Worm (Caenorhabditis elegans) whole organism, early embryonic: ENCODE data around the gene irld-34.

ENCODE experiments used
- B0310.2 ChIP-seq: sonication (generic microtip); optimal IDR thresholded peaks from 2 replicates; lab custom pipeline; 2016; ENCODE audit warnings: mild to moderate bottlenecking, missing genetic modification characterization, missing compliant biosample characterization
- F13C5.2 ChIP-seq: sonication (generic microtip); optimal IDR thresholded peaks from 2 replicates; lab custom pipeline; 2017; ENCODE audit warnings: mild to moderate bottlenecking, missing genetic modification characterization, inconsistent platforms, missing compliant biosample characterization
- aly-1 ChIP-seq: sonication (generic microtip); optimal IDR thresholded peaks from 2 replicates; lab custom pipeline; 2016; ENCODE audit warnings: missing genetic modification characterization, missing compliant biosample characterization
- ama-1 ChIP-seq: fragments of 150-350 bp; optimal IDR thresholded peaks from 2 replicates; lab custom pipeline; 2014
- ceh-36 ChIP-seq: sonication (generic microtip); optimal IDR thresholded peaks from 2 replicates; lab custom pipeline; 2016; ENCODE audit warnings: missing genetic modification characterization, inconsistent platforms, missing compliant biosample characterization
- ets-7 ChIP-seq: sonication (generic microtip); optimal IDR thresholded peaks from 2 replicates; lab custom pipeline; 2016; ENCODE audit warnings: missing genotype, missing genetic modification characterization, missing compliant biosample characterization
- flt-1 ChIP-seq: fragments of 200-800 bp; sonication (Bioruptor generic); IDR thresholded peaks from 2 replicates; pipeline ENCODE4 v1.3.6; 2022; ENCODE audit warnings: missing genetic modification characterization, missing compliant biosample characterization
- hmbx-1 ChIP-seq: sonication (generic microtip); optimal IDR thresholded peaks from 2 replicates; lab custom pipeline; 2016; ENCODE audit warnings: mild to moderate bottlenecking, missing genetic modification characterization, missing compliant biosample characterization
- hnd-1 ChIP-seq: sonication (generic microtip); optimal IDR thresholded peaks from 2 replicates; lab custom pipeline; 2016; ENCODE audit warnings: missing genetic modification characterization, missing compliant biosample characterization
- pes-1 ChIP-seq: fragments of 200-800 bp; sonication (Bioruptor generic); IDR thresholded peaks from 2 replicates; pipeline ENCODE4 v1.3.6; 2022; ENCODE audit warnings: missing genetic modification reagents, missing genetic modification characterization, missing compliant biosample characterization
- scrt-1 ChIP-seq: fragments of 200-800 bp; sonication (Bioruptor generic); IDR thresholded peaks from 2 replicates; pipeline ENCODE4 v1.3.6; 2022; ENCODE audit warnings: missing genetic modification characterization, missing compliant biosample characterization
- tbx-11 ChIP-seq: fragments of 200-800 bp; sonication (Bioruptor generic); IDR thresholded peaks from 2 replicates; pipeline ENCODE4 v1.3.6; 2022; ENCODE audit warnings: missing genetic modification characterization, missing compliant biosample characterization
- tbx-37 ChIP-seq: fragments of 200-800 bp; sonication (Bioruptor generic); conservative IDR thresholded peaks from 2 replicates; pipeline ENCODE4 v1.3.6; 2022; ENCODE audit warnings: missing genetic modification reagents, missing genetic modification characterization, missing compliant biosample characterization
- tra-4 ChIP-seq: sonication (generic microtip); optimal IDR thresholded peaks from 2 replicates; lab custom pipeline; 2017; ENCODE audit warnings: missing genetic modification characterization, missing compliant biosample characterization

ce11 chrIII:9136587-9136986, 18.3 kb upstream of the irld-34 start, which contains the start of gene eat-4:
- TF ChIP-seq ama-1 (lab: Kevin White, UChicago) (no peak), scrt-1 (GFP tag; lab: Robert Waterston, UW) (no peak), tbx-11 (no peak), F13C5.2 (tag; lab: Kevin White, UChicago) (no peak), hmbx-1 (no peak), aly-1 (tag; lab: Kevin White, UChicago) (no peak), B0310.2 (tag; lab: Kevin White, UChicago) (no peak), tra-4 (tag; lab: Kevin White, UChicago) (no peak), flt-1 (no peak), hnd-1 (no peak), pes-1 (GFP tag; lab: Robert Waterston, UW) (no peak), ceh-36 (tag; lab: Kevin White, UChicago) (no peak), tbx-37 (GFP tag; lab: Robert Waterston, UW) (no peak), ets-7 (tag; lab: Kevin White, UChicago) (no peak)
